Fruit fly (Drosophila melanogaster): ENCODE results near the gene CG31373.

CG31373 gene

DNA sequence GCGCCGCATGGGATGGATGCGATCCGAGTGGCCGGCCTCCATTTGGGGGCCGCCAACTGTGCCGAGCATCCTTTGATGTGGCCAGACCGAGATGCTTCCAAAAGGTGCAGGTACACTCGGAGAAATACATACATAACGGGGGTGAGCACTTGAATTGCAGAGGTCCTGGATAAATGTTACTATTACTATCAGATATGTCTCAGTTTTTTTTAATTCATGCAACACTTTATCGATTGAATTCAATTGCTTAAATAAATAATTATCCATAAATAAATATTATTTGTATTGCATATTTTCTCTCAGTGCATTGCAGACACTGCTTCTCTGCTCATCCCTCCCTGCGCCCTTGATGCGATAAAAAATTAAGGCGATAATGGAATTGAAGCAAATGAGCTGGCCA, 48.1 kb downstream of the CG31373 start (continued):
- no peak for TF ChIP-seq Ptx1 (GFP tag; IDR thresholded peaks at IDR 0.05)
- TF ChIP-seq br (optimal IDR thresholded peaks at IDR 0.05), result no peak
- TF ChIP-seq CG14050 (GFP tag; IDR thresholded peaks at IDR 0.05), result no peak
- no peak for TF ChIP-seq CG3847 (GFP tag; IDR thresholded peaks at IDR 0.05)
- no peak for TF ChIP-seq CG8388 (GFP tag; optimal IDR thresholded peaks at IDR 0.05)
- TF ChIP-seq odd (GFP tag; optimal IDR thresholded peaks at IDR 0.05), result no peak
- no peak for TF ChIP-seq CG4617 (GFP tag; optimal IDR thresholded peaks at IDR 0.05; ENCODE audit: borderline replicate concordance)
- no peak for TF ChIP-seq Oli (tag; optimal IDR thresholded peaks at IDR 0.05)
- no peak for TF ChIP-seq CG32767 (GFP tag; IDR thresholded peaks at IDR 0.05)
- TF ChIP-seq CG17361 (GFP tag; IDR thresholded peaks at IDR 0.05), result peak; percentile 22; the same call in 1 of the 3 replicates
- TF ChIP-seq Doc2 (GFP tag; IDR thresholded peaks at IDR 0.05), result no peak
- TF ChIP-seq CG12391 (tag; optimal IDR thresholded peaks at IDR 0.05), result peak; percentile 5
- TF ChIP-seq CG11504 (tag; optimal IDR thresholded peaks at IDR 0.05), result peak; percentile 13
- TF ChIP-seq salm (tag; optimal IDR thresholded peaks at IDR 0.05), result no peak
- TF ChIP-seq CG30431 (GFP tag; optimal IDR thresholded peaks at IDR 0.05), result peak; percentile 24
- no peak for TF ChIP-seq Hr78 (GFP tag; optimal IDR thresholded peaks at IDR 0.05)
- no peak for TF ChIP-seq stc (GFP tag; IDR thresholded peaks at IDR 0.05)
- no peak for TF ChIP-seq Aef1 (GFP tag; IDR thresholded peaks at IDR 0.05)
- peak; percentile 46 for TF ChIP-seq CG10979 (tag; optimal IDR thresholded peaks at IDR 0.05)
- no peak for TF ChIP-seq gsb (GFP tag; IDR thresholded peaks at IDR 0.05)
- peak; percentile 10 to 22 for TF ChIP-seq bsh (GFP tag; optimal IDR thresholded peaks at IDR 0.05)
- TF ChIP-seq lbe (GFP tag; optimal IDR thresholded peaks at IDR 0.05), result peak; percentile 34
- TF ChIP-seq CG2120 (GFP tag; optimal IDR thresholded peaks at IDR 0.05), result no peak
- TF ChIP-seq gsb-n (tag; optimal IDR thresholded peaks at IDR 0.05), result no peak
- no peak for TF ChIP-seq CG14667 (GFP tag; IDR thresholded peaks at IDR 0.05)
- TF ChIP-seq amos (GFP tag; IDR thresholded peaks at IDR 0.05; ENCODE audit: partially characterized antibody), result no peak
- no peak for TF ChIP-seq H15 (GFP tag; IDR thresholded peaks at IDR 0.05)
- TF ChIP-seq dmrt11E (tag; optimal IDR thresholded peaks at IDR 0.05), result peak; percentile 60
- no peak for TF ChIP-seq crc (GFP tag; optimal IDR thresholded peaks at IDR 0.05)
- no peak for TF ChIP-seq NFAT (GFP tag; IDR thresholded peaks at IDR 0.05)
- TF ChIP-seq CG14710 (tag; optimal IDR thresholded peaks at IDR 0.05), result peak; percentile 10
- no peak for TF ChIP-seq HHEX (GFP tag; optimal IDR thresholded peaks at IDR 0.05)
- TF ChIP-seq CG9727 (GFP tag; optimal IDR thresholded peaks at IDR 0.05), result peak; percentile 6
- no peak for TF ChIP-seq Six4 (GFP tag; optimal IDR thresholded peaks at IDR 0.05)
- TF ChIP-seq zf30C (GFP tag; optimal IDR thresholded peaks at IDR 0.05), result peak; percentile 34
- TF ChIP-seq eyg (GFP tag; optimal IDR thresholded peaks at IDR 0.05), result no peak
- no peak for TF ChIP-seq GATAe (GFP tag; conservative IDR thresholded peaks at IDR 0.05)
- no peak for TF ChIP-seq Mad (GFP tag; optimal IDR thresholded peaks at IDR 0.05)
- TF ChIP-seq Ada2b (GFP tag; IDR thresholded peaks at IDR 0.05), result no peak
- TF ChIP-seq CG10959 (GFP tag; IDR thresholded peaks at IDR 0.05), result no peak
- no peak for TF ChIP-seq CG4707 (GFP tag; optimal IDR thresholded peaks at IDR 0.05)
- TF ChIP-seq Xbp1 (GFP tag; optimal IDR thresholded peaks at IDR 0.05), result no peak
- no peak for TF ChIP-seq Ets65A (GFP tag)
- no peak for TF ChIP-seq CG3281 (GFP tag; optimal IDR thresholded peaks at IDR 0.05)
- no peak for TF ChIP-seq ssp (GFP tag; IDR thresholded peaks at IDR 0.05)

Measured in whole organism, embryonic.